Fruit fly (Drosophila melanogaster) whole organism, pupa: ENCODE data around the gene HHEX.

ENCODE experiments used
- CG13204 ChIP-seq: fragments of 200-800 bp; sonication (Bioruptor generic); optimal IDR thresholded peaks from 2 replicates; lab custom pipeline; 2018; ENCODE audit warnings: missing biosample characterization, mild to moderate bottlenecking, missing genetic modification characterization, moderate library complexity
- CG15710 ChIP-seq: fragments of 200-800 bp; sonication (Bioruptor generic); optimal IDR thresholded peaks from 2 replicates; lab custom pipeline; 2018; ENCODE audit warnings: missing biosample characterization, mild to moderate bottlenecking, missing genetic modification characterization, moderate library complexity
- EcR ChIP-seq: fragments of 200-800 bp; sonication (Bioruptor generic); optimal IDR thresholded peaks from 3 replicates; lab custom pipeline; 2019; ENCODE audit warnings: missing biosample characterization, missing genetic modification characterization, mild to moderate bottlenecking, moderate library complexity, missing genetic modification reagents
- gl ChIP-seq: fragments of 200-800 bp; sonication (Bioruptor generic); optimal IDR thresholded peaks from 2 replicates; lab custom pipeline; 2018; ENCODE audit warnings: missing biosample characterization, mild to moderate bottlenecking, missing genetic modification characterization

DNA sequence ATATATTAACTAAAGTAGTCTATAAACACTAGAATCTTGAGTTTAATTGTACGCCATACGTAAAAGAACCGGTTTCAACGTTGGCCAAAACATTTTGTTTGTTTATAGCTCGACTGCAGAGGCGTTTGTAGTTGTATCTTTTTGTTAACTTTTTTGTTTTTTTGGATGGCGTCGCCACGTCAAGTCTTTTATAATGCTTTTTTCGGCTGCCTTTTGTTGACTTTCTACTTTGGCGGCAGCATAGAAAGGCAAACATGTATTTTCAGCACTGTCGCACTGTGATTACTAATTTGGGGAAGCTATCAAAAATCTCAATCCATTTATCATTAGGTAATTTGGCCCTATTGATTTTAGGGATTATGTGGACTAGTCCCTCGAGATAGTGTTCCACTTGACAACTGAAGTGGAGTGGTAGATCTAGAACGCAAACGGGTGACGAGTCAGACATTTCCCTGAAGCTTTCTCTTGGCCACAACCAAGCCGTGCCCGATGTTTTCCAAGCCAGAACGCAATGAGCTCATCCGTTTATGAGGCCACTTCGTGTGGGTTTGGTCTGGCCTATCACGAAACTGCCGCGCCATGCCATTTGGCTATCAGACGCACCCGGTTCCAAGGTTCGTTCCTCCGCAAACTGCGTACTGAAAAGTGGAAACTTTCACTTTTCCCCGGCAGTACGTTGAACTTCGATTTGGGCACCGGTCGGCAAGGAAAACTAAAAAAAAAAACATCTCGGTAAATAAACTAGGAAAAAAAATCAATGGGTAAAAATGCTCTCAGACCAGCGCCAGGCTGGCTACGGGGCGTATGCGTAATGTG, 14.0 kb downstream of the HHEX start:
- TF ChIP-seq gl (no peak), EcR (GFP tag; lab: Kevin White, UChicago) (no peak), CG13204 (GFP tag; lab: Kevin White, UChicago) (no peak), CG15710 (tag; lab: Kevin White, UChicago) (no peak)
